Worm (Caenorhabditis elegans) whole organism, L4/young adult: Measurements from ENCODE around the gene C25E10.11.

Experiments used
- W03F9.2 ChIP-seq: fragments of 150-350 bp; optimal IDR thresholded peaks from 2 replicates; lab custom pipeline; 2014; ENCODE audit warnings: missing biosample characterization, missing genetic modification characterization
- dao-5 ChIP-seq: sonication (generic microtip); optimal IDR thresholded peaks from 2 replicates; lab custom pipeline; 2016; ENCODE audit warnings: missing genotype, missing genetic modification characterization, moderate library complexity, missing compliant biosample characterization
- him-1 ChIP-seq: sonication (generic microtip); optimal IDR thresholded peaks from 2 replicates; lab custom pipeline; 2016; ENCODE audit warnings: missing genotype, missing genetic modification reagents, missing genetic modification characterization, missing compliant biosample characterization

DNA sequence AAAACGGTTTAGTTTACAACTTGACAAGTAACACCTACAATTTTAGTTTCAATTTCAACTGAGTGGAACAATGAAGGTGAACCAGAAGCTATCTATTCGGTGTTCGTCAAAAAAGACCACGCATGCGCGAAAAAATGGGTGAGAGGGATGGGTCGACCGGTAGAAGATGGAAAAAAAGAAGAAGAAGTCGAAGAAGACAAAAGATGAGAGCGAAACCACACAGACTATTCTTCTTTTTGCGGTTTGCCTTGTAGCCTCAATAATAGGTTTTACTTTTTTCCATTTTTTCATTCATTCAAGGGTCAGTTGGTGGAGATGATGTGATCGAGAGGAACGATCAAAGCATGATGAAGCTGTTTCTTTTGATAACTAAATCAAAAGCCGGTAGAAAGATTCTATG, 23.8 kb upstream of the C25E10.11 start:
- TF ChIP-seq him-1 (tag; lab: Kevin White, UChicago) (no peak), W03F9.2 (tag; lab: Kevin White, UChicago) (no peak), dao-5 (tag; lab: Kevin White, UChicago) (no peak)
